Fruit fly (Drosophila melanogaster): ENCODE results near the gene csw.

The csw gene

DNA sequence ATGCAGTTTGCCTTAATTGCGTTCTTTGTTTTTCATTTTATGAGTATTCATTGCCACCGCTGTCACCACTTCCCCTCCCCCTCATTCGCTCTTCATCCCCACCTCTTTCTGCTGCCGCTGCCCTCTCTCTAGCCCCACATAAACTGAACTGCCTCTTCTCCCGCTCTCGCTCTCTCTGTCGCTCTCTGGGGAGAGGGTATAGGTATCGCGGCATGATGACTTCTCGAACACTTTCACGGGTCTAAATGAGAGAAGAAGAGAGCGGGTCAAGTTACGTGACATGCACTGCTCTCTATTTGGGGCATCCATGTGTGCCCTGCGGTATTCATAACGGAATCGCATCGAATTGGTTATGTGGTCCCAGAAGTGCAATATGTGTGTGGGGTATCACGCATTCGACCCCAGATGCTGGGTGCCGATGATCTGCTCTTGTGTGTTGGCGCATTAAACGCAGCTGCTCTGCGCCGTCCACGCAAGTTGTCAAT lies 10.3 kb upstream of the csw start (continued):
- TF ChIP-seq sisA (GFP tag; IDR thresholded peaks at IDR 0.05) (peak; percentile 86), CG4854 (GFP tag; optimal IDR thresholded peaks at IDR 0.05) (peak; percentile 52), Ssrp (tag; optimal IDR thresholded peaks at IDR 0.05) (peak; percentile 75), trh (GFP tag; optimal IDR thresholded peaks at IDR 0.05) (peak; percentile 25), CG16813 (GFP tag; IDR thresholded peaks at IDR 0.05; ENCODE audit: partially characterized antibody) (no peak), Neu2 (GFP tag; optimal IDR thresholded peaks at IDR 0.05; ENCODE audit: borderline replicate concordance) (no peak), Dad (GFP tag; optimal IDR thresholded peaks at IDR 0.05) (peak; percentile 73), CG12071 (GFP tag; optimal IDR thresholded peaks at IDR 0.05) (peak; percentile 60), CG15514 (GFP tag; optimal IDR thresholded peaks at IDR 0.05) (peak; percentile 41), CG6689 (GFP tag; IDR thresholded peaks at IDR 0.05) (peak; percentile 82), otp (GFP tag; IDR thresholded peaks at IDR 0.05) (peak; percentile 66; the same call in 1 of the 3 replicates), nerfin-1 (tag; optimal IDR thresholded peaks at IDR 0.05) (peak; percentile 48), CG1792 (GFP tag; optimal IDR thresholded peaks at IDR 0.05) (peak; percentile 74), maf-S (GFP tag; optimal IDR thresholded peaks at IDR 0.05) (peak; percentile 74), cwo (GFP tag; optimal IDR thresholded peaks at IDR 0.05) (peak; percentile 64), CG18011 (GFP tag; optimal IDR thresholded peaks at IDR 0.05) (peak; percentile 50), CG4404 (GFP tag; IDR thresholded peaks at IDR 0.05) (peak; percentile 67), Doc2 (GFP tag; IDR thresholded peaks at IDR 0.05) (0 out of 2 replicates have a peak, but pooled peaks have one; percentile 39), CG31365 (tag; optimal IDR thresholded peaks at IDR 0.05) (peak; percentile 74), CG1602 (GFP tag; optimal IDR thresholded peaks at IDR 0.05) (peak; percentile 77), HLH54F (GFP tag; optimal IDR thresholded peaks at IDR 0.05) (peak; percentile 71), CG17385 (GFP tag; optimal IDR thresholded peaks at IDR 0.05) (peak; percentile 78), CG17912 (GFP tag; optimal IDR thresholded peaks at IDR 0.05) (no peak), CG17359 (tag; optimal IDR thresholded peaks at IDR 0.05) (peak; percentile 82), Taf1 (GFP tag; IDR thresholded peaks at IDR 0.05) (no peak), wek (GFP tag; optimal IDR thresholded peaks at IDR 0.05) (peak; percentile 86), CG18262 (tag; optimal IDR thresholded peaks at IDR 0.05) (peak; percentile 83), CG18476 (GFP tag; optimal IDR thresholded peaks at IDR 0.05) (peak; percentile 45), Trl (optimal IDR thresholded peaks at IDR 0.05) (peak; percentile 84 to 97), Trl (GFP tag; optimal IDR thresholded peaks at IDR 0.05) (peak; percentile 83), C15 (GFP tag; IDR thresholded peaks at IDR 0.05) (peak; percentile 57; the same call in 1 of the 3 replicates), jing (GFP tag; optimal IDR thresholded peaks at IDR 0.05) (peak; percentile 72), CG10366 (GFP tag; IDR thresholded peaks at IDR 0.05) (peak; percentile 87), seq (GFP tag; IDR thresholded peaks at IDR 0.05) (peak; percentile 92), Med (GFP tag) (peak; percentile 97), Mrtf (GFP tag; IDR thresholded peaks at IDR 0.05) (peak; percentile 80; the same call in 2 of the 3 replicates), ci (GFP tag; IDR thresholded peaks at IDR 0.05) (peak; percentile 90), cato (GFP tag; optimal IDR thresholded peaks at IDR 0.05; ENCODE audit: borderline replicate concordance) (peak; percentile 25), Jarid2 (GFP tag; optimal IDR thresholded peaks at IDR 0.05) (peak; percentile 57), Hr51 (GFP tag; optimal IDR thresholded peaks at IDR 0.05) (peak; percentile 80 to 86), Stat92E (GFP tag; optimal IDR thresholded peaks at IDR 0.05) (peak in 1 of 3 experiments; percentile 51), CG7271 (tag; optimal IDR thresholded peaks at IDR 0.05) (peak; percentile 9), CG14667 (GFP tag; IDR thresholded peaks at IDR 0.05) (peak; percentile 81), CG8281 (tag; optimal IDR thresholded peaks at IDR 0.05) (peak; percentile 66), CG17568 (GFP tag; optimal IDR thresholded peaks at IDR 0.05) (no peak), HmgZ (tag; optimal IDR thresholded peaks at IDR 0.05) (peak; percentile 75), nau (GFP tag; optimal IDR thresholded peaks at IDR 0.05) (peak; percentile 93), crol (GFP tag; IDR thresholded peaks at IDR 0.05) (peak; percentile 98), Hr39 (optimal IDR thresholded peaks at IDR 0.05) (no peak), emc (GFP tag; optimal IDR thresholded peaks at IDR 0.05) (peak; percentile 29)

Measured in whole organism, embryonic.